Fruit fly (Drosophila melanogaster) Kc167 (cell line): Measurements from ENCODE around the gene Pgant5.

Experiments used
- Sin3A ChIP-seq: fragments of >200 bp; optimal IDR thresholded peaks from 2 replicates; lab custom pipeline; 2018; ENCODE audit warnings: missing external identifiers
- h ChIP-seq: fragments of >200 bp; optimal IDR thresholded peaks from 3 replicates; lab custom pipeline; 2018; ENCODE audit warnings: missing external identifiers
- psq ChIP-seq: fragments of >200 bp; optimal IDR thresholded peaks from 2 replicates; lab custom pipeline; 2017; ENCODE audit warnings: missing external identifiers

DNA sequence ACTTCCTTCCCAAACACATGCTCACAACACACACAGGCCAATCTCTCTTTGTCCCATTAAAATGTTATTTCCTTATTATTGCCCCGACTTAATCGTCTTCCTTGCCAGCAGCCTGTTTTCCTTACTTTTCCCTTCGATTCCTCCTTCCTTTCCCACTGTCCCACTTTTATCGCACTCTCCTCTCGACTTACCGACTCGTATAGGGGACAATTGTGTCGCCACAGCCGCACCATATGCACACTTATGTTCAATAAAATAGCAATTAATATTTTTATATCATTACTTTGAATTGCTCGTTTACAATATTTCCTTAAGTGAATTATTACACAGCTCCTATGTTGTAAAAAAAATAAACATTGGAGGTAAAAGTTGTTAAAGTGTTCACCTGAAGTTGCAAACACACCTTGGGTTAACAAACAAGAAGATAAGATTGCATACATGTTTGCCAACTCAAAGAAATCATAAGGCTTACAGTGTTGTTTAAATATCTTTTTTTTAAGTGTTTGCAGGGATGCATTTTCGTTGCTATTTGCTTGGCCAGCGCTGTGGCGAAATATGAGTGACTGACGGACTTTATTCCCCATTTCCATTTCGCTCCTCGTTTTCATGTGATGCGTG, 6.4 kb downstream of the Pgant5 start:
- TF ChIP-seq psq (lab: Kevin White, UChicago) (no peak), Sin3A (lab: Kevin White, UChicago) (no peak), h (lab: Kevin White, UChicago) (no peak)
